Fruit fly (Drosophila melanogaster): ENCODE data around the gene CheB38a.

Gene CheB38a

dm6 chr2L:20818432-20818831 lies at the start of gene CheB38a:
Gene CheB38a, minus strand, starts transcription at chr2L:20818532.
- no peak for TF ChIP-seq CTCF (optimal IDR thresholded peaks at IDR 0.05)

dm6 chr2L:20867381-20867780 lies 49.0 kb upstream of the CheB38a start, which contains the start of gene CG31675:
Gene CG31675, plus strand, starts transcription at chr2L:20867755.
- TF ChIP-seq CTCF (optimal IDR thresholded peaks at IDR 0.05) (no peak), CG8478 (optimal IDR thresholded peaks at IDR 0.05) (no peak)

dm6 chr2L:20864764-20865265 lies 46.5 kb upstream of the CheB38a start, which contains the start of gene CG9338:
Gene CG9338, plus strand, starts transcription at chr2L:20865215.
- TF ChIP-seq CG8478 (optimal IDR thresholded peaks at IDR 0.05) (no peak), CTCF (optimal IDR thresholded peaks at IDR 0.05) (no peak)

- no peak for TF ChIP-seq CG8478 (optimal IDR thresholded peaks at IDR 0.05)
- TF ChIP-seq CTCF (optimal IDR thresholded peaks at IDR 0.05), result no peak
Observed at dm6 chr2L:20858371-20859340, 40.3 kb upstream of the CheB38a start, which contains the start of gene bero. Gene bero, plus strand, starts transcription at chr2L:20858695.

dm6 chr2L:20857791-20858190 lies 39.5 kb upstream of the CheB38a start, which contains the start of gene CG14400:
Gene CG14400, minus strand, starts transcription at chr2L:20857891.
- no peak for TF ChIP-seq CG8478 (optimal IDR thresholded peaks at IDR 0.05)
- TF ChIP-seq CTCF (optimal IDR thresholded peaks at IDR 0.05), result no peak

dm6 chr2L:20852092-20852628 lies 33.8 kb upstream of the CheB38a start, which contains the start of gene twit:
Gene twit, plus strand, starts transcription at chr2L:20852578.
- no peak for TF ChIP-seq CG8478 (optimal IDR thresholded peaks at IDR 0.05)
- no peak for TF ChIP-seq CTCF (optimal IDR thresholded peaks at IDR 0.05)

- TF ChIP-seq CTCF (optimal IDR thresholded peaks at IDR 0.05) (peak in 1 of 2 experiments; percentile 54), CG8478 (optimal IDR thresholded peaks at IDR 0.05) (no peak)
Observed at dm6 chr2L:20851592-20851991, 33.3 kb upstream of the CheB38a start.

- TF ChIP-seq CG8478 (optimal IDR thresholded peaks at IDR 0.05) (no peak), CTCF (optimal IDR thresholded peaks at IDR 0.05) (no peak)
Observed at dm6 chr2L:20849000-20849399, 30.7 kb upstream of the CheB38a start, which contains the start of gene CG14402. Gene CG14402, plus strand, starts transcription at chr2L:20849300.

- TF ChIP-seq CG8478 (optimal IDR thresholded peaks at IDR 0.05), result no peak
- TF ChIP-seq CTCF (optimal IDR thresholded peaks at IDR 0.05), result no peak
Observed at dm6 chr2L:20844381-20844780, 26.0 kb upstream of the CheB38a start.

dm6 chr2L:20840462-20841038 lies 22.2 kb upstream of the CheB38a start, which contains the start of gene CG31676:
Gene CG31676, plus strand, starts transcription at chr2L:20840750.
- TF ChIP-seq CTCF (optimal IDR thresholded peaks at IDR 0.05), result no peak
- TF ChIP-seq CG8478 (optimal IDR thresholded peaks at IDR 0.05), result no peak

- no peak for TF ChIP-seq CTCF (optimal IDR thresholded peaks at IDR 0.05)
- TF ChIP-seq CG8478 (optimal IDR thresholded peaks at IDR 0.05), result no peak
Observed at dm6 chr2L:20840006-20840405, 21.7 kb upstream of the CheB38a start.

dm6 chr2L:20837885-20838284 lies 19.6 kb upstream of the CheB38a start, which contains the start of gene Spn38F:
Gene Spn38F, minus strand, starts transcription at chr2L:20837985.
- no peak for TF ChIP-seq CTCF (optimal IDR thresholded peaks at IDR 0.05)
- TF ChIP-seq CG8478 (optimal IDR thresholded peaks at IDR 0.05), result no peak

- TF ChIP-seq CG8478 (optimal IDR thresholded peaks at IDR 0.05) (no peak), CTCF (optimal IDR thresholded peaks at IDR 0.05) (peak; percentile 19 to 56)
Observed at dm6 chr2L:20835501-20835900, 17.2 kb upstream of the CheB38a start, which contains the start of gene Oseg5. Gene Oseg5, minus strand, starts transcription at chr2L:20835840.

- TF ChIP-seq CTCF (optimal IDR thresholded peaks at IDR 0.05) (no peak), CG8478 (optimal IDR thresholded peaks at IDR 0.05) (no peak)
Observed at dm6 chr2L:20831060-20831459, 12.7 kb upstream of the CheB38a start, which contains the start of gene CG31674. Gene CG31674, plus strand, starts transcription at chr2L:20831262.
